Worm (Caenorhabditis elegans): ENCODE measurements around the gene fbxa-147.
A peak's percentile ranks its signal among the peaks of the same experiment; 100 is the strongest.

Gene fbxa-147

DNA sequence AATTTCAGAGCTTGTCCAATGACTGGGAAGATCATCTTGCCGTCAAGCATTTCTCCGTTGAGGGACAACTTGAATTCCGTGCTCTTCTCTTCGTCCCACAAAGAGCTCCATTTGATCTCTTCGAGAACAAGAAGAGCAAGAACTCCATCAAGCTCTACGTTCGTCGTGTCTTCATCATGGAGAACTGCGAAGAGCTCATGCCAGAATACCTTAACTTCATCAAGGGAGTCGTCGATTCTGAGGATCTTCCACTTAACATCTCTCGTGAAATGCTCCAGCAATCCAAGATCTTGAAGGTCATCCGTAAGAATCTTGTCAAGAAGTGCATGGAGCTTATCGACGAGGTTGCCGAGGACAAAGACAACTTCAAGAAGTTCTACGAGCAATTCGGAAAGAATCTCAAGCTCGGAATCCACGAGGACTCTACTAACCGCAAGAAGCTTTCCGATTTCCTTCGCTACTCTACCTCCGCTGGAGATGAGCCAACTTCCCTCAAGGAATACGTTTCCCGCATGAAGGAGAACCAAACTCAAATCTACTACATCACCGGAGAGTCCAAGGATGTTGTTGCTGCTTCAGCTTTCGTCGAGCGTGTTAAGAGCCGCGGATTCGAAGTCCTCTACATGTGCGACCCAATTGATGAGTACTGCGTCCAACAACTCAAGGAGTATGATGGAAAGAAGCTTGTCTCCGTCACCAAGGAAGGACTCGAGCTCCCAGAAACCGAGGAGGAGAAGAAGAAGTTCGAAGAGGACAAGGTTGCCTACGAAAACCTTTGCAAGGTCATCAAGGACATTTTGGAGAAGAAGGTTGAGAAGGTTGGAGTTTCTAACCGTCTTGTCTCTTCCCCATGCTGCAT lies 29.0 kb upstream of the fbxa-147 start:
- TF ChIP-seq skn-1 (tag; optimal IDR thresholded peaks at IDR 0.05) (peak; percentile 21), ceh-90 (tag; optimal IDR thresholded peaks at IDR 0.05) (no peak), nhr-85 (tag) (peak; percentile 62), efl-1 (optimal IDR thresholded peaks at IDR 0.05) (no peak), efl-1 (GFP tag; optimal IDR thresholded peaks at IDR 0.05 in 1 of 2) (peak in 1 of 2 experiments; percentile 78), ztf-11 (tag; optimal IDR thresholded peaks at IDR 0.05) (peak in 1 of 2 experiments; percentile 7), ama-1 (optimal IDR thresholded peaks at IDR 0.05) (peak; percentile 68), snpc-4 (tag; optimal IDR thresholded peaks at IDR 0.05) (no peak), rnt-1 (tag; optimal IDR thresholded peaks at IDR 0.05) (peak; percentile 1)

DNA sequence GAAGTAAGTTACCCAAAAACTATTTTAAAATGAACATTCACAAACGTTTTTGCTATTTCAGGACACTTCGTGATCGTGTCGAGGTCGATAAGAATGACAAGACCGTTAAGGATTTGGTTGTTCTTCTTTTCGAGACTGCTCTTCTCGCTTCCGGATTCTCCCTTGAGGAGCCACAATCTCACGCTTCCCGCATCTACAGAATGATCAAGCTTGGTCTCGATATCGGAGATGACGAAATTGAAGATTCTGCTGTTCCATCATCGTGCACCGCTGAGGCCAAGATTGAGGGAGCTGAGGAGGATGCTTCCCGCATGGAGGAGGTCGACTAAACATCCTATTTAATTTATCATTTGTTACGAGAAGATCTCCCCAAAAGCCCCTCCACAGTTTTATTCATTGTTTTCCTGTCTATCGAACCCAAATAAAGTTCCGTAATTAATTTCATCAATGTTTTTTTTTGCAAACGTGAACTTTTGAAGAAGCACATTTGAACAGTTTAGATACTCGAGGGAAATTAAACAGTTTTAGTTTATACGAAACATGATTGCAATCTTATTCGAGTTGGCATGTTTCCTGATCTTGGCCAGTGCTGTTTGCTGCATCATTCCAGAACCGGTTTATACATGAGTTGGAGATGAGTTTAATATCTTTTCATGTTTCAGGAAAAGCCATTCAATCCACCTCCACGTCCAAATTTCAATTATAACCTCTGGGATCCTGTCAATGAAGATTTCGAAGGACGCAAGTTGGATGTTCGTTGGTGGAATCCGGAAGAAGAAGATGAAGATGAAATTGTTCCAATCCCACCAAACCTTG lies 28.0 kb upstream of the fbxa-147 start, which contains the start of gene C47E8.11:
Gene C47E8.11 (plus strand): TSS at position 520 of the 816 bp plus-strand sequence.
- TF ChIP-seq ztf-4 (tag; optimal IDR thresholded peaks at IDR 0.05) (peak; percentile 49), ama-1 (optimal IDR thresholded peaks at IDR 0.05) (peak; percentile 98), nhr-47 (tag; optimal IDR thresholded peaks at IDR 0.05) (peak; percentile 48), ces-1 (GFP tag; optimal IDR thresholded peaks at IDR 0.05) (no peak), F16B12.6 (tag; optimal IDR thresholded peaks at IDR 0.05) (no peak), egl-13 (tag; optimal IDR thresholded peaks at IDR 0.05) (peak; percentile 5), aly-2 (tag; optimal IDR thresholded peaks at IDR 0.05) (peak; percentile 100), alr-1 (tag; optimal IDR thresholded peaks at IDR 0.05; ENCODE audit: borderline replicate concordance) (no peak), pag-3 (tag; optimal IDR thresholded peaks at IDR 0.05; ENCODE audit: borderline replicate concordance, insufficient read depth) (peak; percentile 18), lin-15B (tag; optimal IDR thresholded peaks at IDR 0.05) (no peak), blmp-1 (tag; optimal IDR thresholded peaks at IDR 0.05) (no peak), hlh-4 (tag; optimal IDR thresholded peaks at IDR 0.05) (no peak), pqm-1 (tag; optimal IDR thresholded peaks at IDR 0.05) (peak; percentile 37), lsy-2 (tag; optimal IDR thresholded peaks at IDR 0.05) (peak; percentile 26 to 41), jun-1 (tag; optimal IDR thresholded peaks at IDR 0.05) (no peak), Y116A8C.19 (tag; optimal IDR thresholded peaks at IDR 0.05; ENCODE audit: borderline replicate concordance) (no peak), ceh-8 (GFP tag; optimal IDR thresholded peaks at IDR 0.05) (peak; percentile 33), unc-98 (GFP tag; IDR thresholded peaks at IDR 0.05) (no peak), snu-23 (GFP tag; optimal IDR thresholded peaks at IDR 0.05) (peak; percentile 67), nhr-237 (tag; optimal IDR thresholded peaks at IDR 0.05) (no peak), efl-3 (GFP tag; optimal IDR thresholded peaks at IDR 0.05) (no peak), mdl-1 (tag; optimal IDR thresholded peaks at IDR 0.05) (no peak), lin-35 (GFP tag; optimal IDR thresholded peaks at IDR 0.05) (peak; percentile 24 to 62), nhr-28 (tag; optimal IDR thresholded peaks at IDR 0.05) (no peak), fkh-4 (tag; optimal IDR thresholded peaks at IDR 0.05; ENCODE audit: borderline replicate concordance) (no peak), mep-1 (tag; optimal IDR thresholded peaks at IDR 0.05) (peak; percentile 62), hpl-2 (GFP tag; optimal IDR thresholded peaks at IDR 0.05) (no peak), xbp-1 (tag; optimal IDR thresholded peaks at IDR 0.05) (peak; percentile 12), hlh-17 (GFP tag; optimal IDR thresholded peaks at IDR 0.05; ENCODE audit: borderline replicate concordance) (no peak), ets-5 (GFP tag; IDR thresholded peaks at IDR 0.05) (no peak), nhr-85 (tag) (no peak), dpl-1 (GFP tag; optimal IDR thresholded peaks at IDR 0.05) (no peak), ceh-63 (GFP tag; optimal IDR thresholded peaks at IDR 0.05) (no peak), fos-1 (tag; optimal IDR thresholded peaks at IDR 0.05) (no peak), nhr-71 (tag; optimal IDR thresholded peaks at IDR 0.05) (peak; percentile 69), dsc-1 (tag; optimal IDR thresholded peaks at IDR 0.05) (peak; percentile 38), rnt-1 (tag; optimal IDR thresholded peaks at IDR 0.05) (peak; percentile 41), grh-1 (GFP tag; IDR thresholded peaks at IDR 0.05) (peak; percentile 31; the same call in 1 of the 2 replicates), unc-130 (tag; optimal IDR thresholded peaks at IDR 0.05) (no peak), elt-3 (tag; optimal IDR thresholded peaks at IDR 0.05) (no peak), mab-9 (GFP tag; IDR thresholded peaks at IDR 0.05) (no peak)
